Worm (Caenorhabditis elegans): ENCODE measurements around the gene C32B5.6.
"Not testable (repeated sequence)": the region's sequence is repeated elsewhere in the genome, so short reads cannot be mapped to it uniquely, and the experiment has no call there.

- not testable (repeated sequence) for TF ChIP-seq him-1, dao-5, W03F9.2 (tag; optimal IDR thresholded peaks at IDR 0.05)
Measured at ce11 chrII:985703-986102, 17.5 kb downstream of the C32B5.6 start, which contains the start of gene fbxc-40.

Data from whole organism, L4/young adult.